Fruit fly (Drosophila melanogaster): ENCODE data around the gene Lectin-galC1.

Gene Lectin-galC1

dm6 chr2L:19377129-19378083 lies 39.8 kb upstream of the Lectin-galC1 start (continued):
- TF ChIP-seq pho (GFP tag; optimal IDR thresholded peaks at IDR 0.05) (no peak), CG17186 (GFP tag; optimal IDR thresholded peaks at IDR 0.05) (no peak), Oli (tag; optimal IDR thresholded peaks at IDR 0.05) (peak; percentile 47), Sox100B (GFP tag; optimal IDR thresholded peaks at IDR 0.05) (peak; percentile 46), CG1603 (tag; optimal IDR thresholded peaks at IDR 0.05) (peak; percentile 61), CG2875 (GFP tag; optimal IDR thresholded peaks at IDR 0.05) (peak; percentile 49), lov (optimal IDR thresholded peaks at IDR 0.05) (no peak), lov (GFP tag; IDR thresholded peaks at IDR 0.05) (peak; percentile 82; the same call in 2 of the 3 replicates), CG17802 (tag; optimal IDR thresholded peaks at IDR 0.05) (peak; percentile 20), Mad (GFP tag; optimal IDR thresholded peaks at IDR 0.05) (peak; percentile 23), Hr39 (optimal IDR thresholded peaks at IDR 0.05) (no peak), CG6765 (GFP tag; optimal IDR thresholded peaks at IDR 0.05) (no peak), tup (GFP tag; optimal IDR thresholded peaks at IDR 0.05) (no peak), ind (GFP tag; optimal IDR thresholded peaks at IDR 0.05) (peak; percentile 35), CG8924 (tag; optimal IDR thresholded peaks at IDR 0.05) (peak; percentile 59), CG6654 (GFP tag; optimal IDR thresholded peaks at IDR 0.05) (no peak), CG14710 (tag; optimal IDR thresholded peaks at IDR 0.05) (peak; percentile 65), Hand (GFP tag; optimal IDR thresholded peaks at IDR 0.05) (no peak), CG3847 (GFP tag; IDR thresholded peaks at IDR 0.05) (no peak; the same call in 1 of the 2 replicates), NFAT (GFP tag; IDR thresholded peaks at IDR 0.05) (no peak), Oaz (GFP tag; IDR thresholded peaks at IDR 0.05) (no peak), CG4328 (GFP tag; optimal IDR thresholded peaks at IDR 0.05) (no peak), dpn (GFP tag; optimal IDR thresholded peaks at IDR 0.05) (peak; percentile 20 to 30), otp (GFP tag; IDR thresholded peaks at IDR 0.05) (no peak), Gsc (GFP tag; IDR thresholded peaks at IDR 0.05) (no peak), zen (tag; optimal IDR thresholded peaks at IDR 0.05) (peak; percentile 55), Abd-B (GFP tag; optimal IDR thresholded peaks at IDR 0.05) (no peak), Atf6 (GFP tag; IDR thresholded peaks at IDR 0.05) (no peak), sna (GFP tag; IDR thresholded peaks at IDR 0.05; ENCODE audit: partially characterized antibody) (no peak), Mes4 (GFP tag; optimal IDR thresholded peaks at IDR 0.05) (peak; percentile 29), CG13287 (GFP tag; IDR thresholded peaks at IDR 0.05; ENCODE audit: partially characterized antibody) (no peak), sqz (GFP tag; optimal IDR thresholded peaks at IDR 0.05) (peak; percentile 49), CG42726 (GFP tag; IDR thresholded peaks at IDR 0.05; ENCODE audit: partially characterized antibody) (no peak), CG6813 (GFP tag; optimal IDR thresholded peaks at IDR 0.05) (peak; percentile 35), fu2 (GFP tag; optimal IDR thresholded peaks at IDR 0.05) (no peak), seq (GFP tag; IDR thresholded peaks at IDR 0.05) (0 out of 2 replicates have a peak, but pooled peaks have one; percentile 24), chif (GFP tag; optimal IDR thresholded peaks at IDR 0.05) (peak; percentile 14 to 61), toy (GFP tag; IDR thresholded peaks at IDR 0.05) (no peak), zf30C (GFP tag; optimal IDR thresholded peaks at IDR 0.05) (peak; percentile 76), br (optimal IDR thresholded peaks at IDR 0.05) (no peak), CG8944 (GFP tag; optimal IDR thresholded peaks at IDR 0.05) (no peak), pros (GFP tag; optimal IDR thresholded peaks at IDR 0.05) (peak; percentile 71), Sox102F (GFP tag; optimal IDR thresholded peaks at IDR 0.05) (peak; percentile 49), MESR4 (GFP tag; optimal IDR thresholded peaks at IDR 0.05) (no peak), MBD-R2 (GFP tag; IDR thresholded peaks at IDR 0.05) (0 out of 2 replicates have a peak, but pooled peaks have one; percentile 11), dmrt99B (tag; optimal IDR thresholded peaks at IDR 0.05) (peak; percentile 51), so (GFP tag; IDR thresholded peaks at IDR 0.05) (no peak), CG3065 (GFP tag; optimal IDR thresholded peaks at IDR 0.05) (no peak), Max (GFP tag; optimal IDR thresholded peaks at IDR 0.05) (no peak)

All from whole organism, embryonic.